Worm (Caenorhabditis elegans) whole organism, midembryonic: ENCODE data around the gene srb-1.

Experiments used
- T22C8.4 ChIP-seq: fragments of 200-800 bp; sonication (Bioruptor generic); IDR thresholded peaks from 2 replicates; pipeline ENCODE4 v1.3.6; 2022; ENCODE audit warnings: missing genetic modification characterization, missing compliant biosample characterization
- cog-1 ChIP-seq: sonication (generic microtip); optimal IDR thresholded peaks from 2 replicates; lab custom pipeline; 2016; ENCODE audit warnings: missing genetic modification characterization, missing compliant biosample characterization
- flt-1 ChIP-seq: fragments of 200-800 bp; sonication (Bioruptor generic); IDR thresholded peaks from 2 replicates; pipeline ENCODE4 v1.3.6; 2022; ENCODE audit warnings: missing genetic modification characterization, missing compliant biosample characterization
- klf-2 ChIP-seq: fragments of 200-800 bp; sonication (Bioruptor generic); conservative IDR thresholded peaks from 2 replicates; pipeline ENCODE4 v1.3.6; 2022; ENCODE audit warnings: missing genetic modification reagents, missing genetic modification characterization, missing compliant biosample characterization
- med-1 ChIP-seq: sonication (generic microtip); optimal IDR thresholded peaks from 2 replicates; lab custom pipeline; 2017; ENCODE audit warnings: missing genetic modification characterization, mild to moderate bottlenecking, missing compliant biosample characterization, antibody characterized with exemption, missing genetic modification reagents; ENCODE audit not compliant: insufficient read depth
- ref-1 ChIP-seq: fragments of 200-800 bp; sonication (Bioruptor generic); conservative IDR thresholded peaks from 2 replicates; pipeline ENCODE4 v1.3.6; 2022; ENCODE audit warnings: missing genetic modification reagents, missing genetic modification characterization, missing compliant biosample characterization
- tab-1 ChIP-seq: fragments of 200-800 bp; sonication (Bioruptor generic); IDR thresholded peaks from 2 replicates; pipeline ENCODE4 v1.3.6; 2022; ENCODE audit warnings: missing genetic modification characterization, missing compliant biosample characterization
- ztf-23 ChIP-seq: fragments of 200-800 bp; sonication (Bioruptor generic); IDR thresholded peaks from 2 replicates; pipeline ENCODE4 v1.3.6; 2022; ENCODE audit warnings: missing genetic modification reagents, missing genetic modification characterization, missing compliant biosample characterization
- ztf-29 ChIP-seq: fragments of 200-800 bp; sonication (Bioruptor generic); IDR thresholded peaks from 2 replicates; pipeline ENCODE4 v1.3.6; 2022; ENCODE audit warnings: missing genetic modification reagents, missing genetic modification characterization, missing compliant biosample characterization

srb-1 gene

DNA sequence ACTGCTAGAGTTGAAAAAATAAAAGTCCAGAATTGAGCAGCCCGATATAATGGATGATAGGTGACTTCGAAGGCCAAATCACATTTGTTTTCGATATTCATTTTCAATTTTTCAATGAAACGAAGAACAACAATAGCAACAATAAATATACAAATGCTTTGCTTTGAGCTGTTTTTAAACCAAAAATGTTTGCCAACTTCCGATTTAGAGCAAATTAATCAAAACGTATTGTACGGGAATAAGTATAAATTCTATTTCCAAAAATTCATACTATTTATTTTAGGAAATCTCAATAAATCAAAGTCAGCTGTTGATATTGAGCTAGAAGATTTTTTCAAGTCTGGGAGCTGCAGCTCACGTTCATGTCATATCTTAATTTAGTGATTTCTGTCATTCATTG is at the start of gene srb-1:
Gene srb-1, minus strand, starts transcription at position 101 of the 400 bp plus-strand sequence.
- TF ChIP-seq flt-1 = no peak
- no peak for TF ChIP-seq med-1
- no peak for TF ChIP-seq klf-2 (GFP tag; lab: Robert Waterston, UW)
- no peak for TF ChIP-seq tab-1 (GFP tag; lab: Robert Waterston, UW)
- no peak for TF ChIP-seq T22C8.4 (GFP tag; lab: Robert Waterston, UW)
- TF ChIP-seq ztf-29 (GFP tag; lab: Robert Waterston, UW) = no peak
- TF ChIP-seq ztf-23 (GFP tag; lab: Robert Waterston, UW) = no peak
- TF ChIP-seq ref-1 (GFP tag; lab: Robert Waterston, UW) = no peak
- TF ChIP-seq cog-1 (tag; lab: Kevin White, UChicago) = no peak

DNA sequence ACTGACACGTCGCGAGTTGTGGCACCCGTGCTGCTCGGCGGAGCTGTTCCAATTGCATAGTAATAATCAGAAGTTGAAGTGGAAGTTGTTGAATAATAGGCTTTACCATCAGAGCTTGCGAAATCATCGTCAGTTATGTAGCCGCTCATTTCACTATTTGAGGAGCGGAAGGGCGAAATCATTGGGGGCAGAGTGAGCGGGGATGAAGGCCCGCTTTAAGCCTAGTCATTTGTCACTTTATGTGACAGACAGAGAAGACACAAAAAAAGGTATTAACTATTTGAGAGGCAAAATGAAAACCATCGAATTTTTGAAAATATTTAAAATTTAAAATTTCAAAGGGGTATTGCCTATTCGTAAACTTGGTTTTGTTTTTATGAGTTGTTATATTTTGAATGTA is 47.5 kb upstream of the srb-1 start:
- no peak for TF ChIP-seq ztf-23 (GFP tag; lab: Robert Waterston, UW)
- no peak for TF ChIP-seq ref-1 (GFP tag; lab: Robert Waterston, UW)
- no peak for TF ChIP-seq med-1
- TF ChIP-seq T22C8.4 (GFP tag; lab: Robert Waterston, UW) = no peak
- TF ChIP-seq klf-2 (GFP tag; lab: Robert Waterston, UW) = no peak
- TF ChIP-seq tab-1 (GFP tag; lab: Robert Waterston, UW) = no peak
- TF ChIP-seq flt-1 = no peak
- no peak for TF ChIP-seq cog-1 (tag; lab: Kevin White, UChicago)
- TF ChIP-seq ztf-29 (GFP tag; lab: Robert Waterston, UW) = no peak

DNA sequence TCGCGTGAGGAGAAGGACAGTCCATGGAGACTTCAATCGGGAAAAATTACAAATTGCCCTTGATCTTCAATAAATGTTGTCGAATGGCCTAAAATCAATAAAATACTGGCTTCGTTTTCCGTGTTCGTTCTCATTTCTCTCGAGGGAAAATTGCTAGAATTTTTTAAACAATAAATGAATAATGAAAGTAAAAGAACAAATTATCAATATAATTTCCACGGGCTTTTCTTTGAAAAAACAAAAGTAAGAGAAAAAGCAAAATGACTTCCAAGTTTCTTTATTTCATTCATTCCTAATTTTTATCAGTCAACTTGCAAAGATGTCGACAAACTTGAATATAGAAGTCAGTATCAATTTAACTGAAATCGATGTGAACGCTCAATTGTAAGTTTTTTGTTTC is 41.8 kb upstream of the srb-1 start, which contains the start of gene C34F11.1:
Gene C34F11.1, plus strand, starts transcription at position 301 of the 400 bp plus-strand sequence.
- no peak for TF ChIP-seq klf-2 (GFP tag; lab: Robert Waterston, UW)

DNA sequence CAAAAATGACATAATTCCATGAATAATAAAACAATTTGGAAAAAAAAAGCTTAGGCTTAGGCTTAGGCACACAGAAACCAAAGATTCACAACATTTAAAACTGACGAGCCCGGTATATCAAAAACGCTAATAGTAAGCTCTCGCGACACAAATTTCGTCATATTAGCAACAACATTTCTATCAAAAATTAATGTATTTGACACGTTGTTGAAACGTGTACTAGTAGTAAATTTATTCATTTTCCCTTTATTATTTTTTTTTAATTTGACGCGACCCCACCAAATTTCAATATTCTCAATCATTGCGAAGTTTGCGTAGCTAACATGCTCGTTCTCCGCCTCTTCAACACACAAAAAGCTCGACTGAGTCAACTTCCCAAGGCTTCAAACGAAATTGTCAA is 41.1 kb upstream of the srb-1 start, which contains the start of gene C34F11.2:
Gene C34F11.2, plus strand, starts transcription at position 301 of the 400 bp plus-strand sequence.
- TF ChIP-seq ztf-29 (GFP tag; lab: Robert Waterston, UW) = no peak
- no peak for TF ChIP-seq cog-1 (tag; lab: Kevin White, UChicago)
- no peak for TF ChIP-seq ref-1 (GFP tag; lab: Robert Waterston, UW)
- no peak for TF ChIP-seq klf-2 (GFP tag; lab: Robert Waterston, UW)

DNA sequence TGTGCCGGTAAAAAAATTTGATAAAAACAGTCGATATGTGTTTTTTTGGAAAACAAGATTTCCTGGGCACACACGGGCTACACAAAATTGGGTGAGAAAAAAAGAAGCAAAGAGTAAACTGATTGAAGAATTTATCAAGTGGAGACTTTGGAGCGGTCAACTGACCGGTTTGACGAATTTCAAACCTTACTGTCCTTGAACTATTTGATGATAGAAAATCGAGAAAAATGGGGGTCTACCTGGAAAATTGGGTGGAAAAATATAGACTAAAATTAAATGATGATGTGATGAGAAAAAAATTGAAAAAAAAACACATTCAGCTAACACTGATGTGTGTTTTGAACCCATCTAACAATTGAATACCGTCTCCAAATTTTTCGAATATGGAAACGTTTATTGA is 40.0 kb upstream of the srb-1 start, which contains the start of gene C34F11.8:
Gene C34F11.8, minus strand, starts transcription at position 135 of the 400 bp plus-strand sequence.
- no peak for TF ChIP-seq klf-2 (GFP tag; lab: Robert Waterston, UW)
- no peak for TF ChIP-seq T22C8.4 (GFP tag; lab: Robert Waterston, UW)
- TF ChIP-seq tab-1 (GFP tag; lab: Robert Waterston, UW) = no peak

DNA sequence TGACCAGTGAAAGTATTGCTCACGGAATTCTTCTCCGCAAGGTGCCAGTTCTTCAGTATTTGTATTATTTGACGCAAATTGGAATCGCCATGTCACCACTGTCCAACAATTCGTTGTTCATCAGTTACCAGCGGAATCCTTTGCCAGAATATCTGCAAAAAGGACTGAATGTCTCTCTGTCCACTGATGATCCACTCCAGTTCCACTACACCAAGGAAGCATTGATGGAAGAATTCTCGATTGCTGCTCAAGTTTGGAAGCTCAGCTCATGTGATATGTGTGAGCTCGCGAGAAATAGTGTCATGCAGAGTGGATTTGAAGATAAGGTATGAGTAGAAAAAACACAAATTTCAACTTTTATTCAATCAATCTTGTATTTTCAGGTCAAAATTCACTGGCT is 38.3 kb upstream of the srb-1 start:
- TF ChIP-seq ztf-29 (GFP tag; lab: Robert Waterston, UW) = no peak
- TF ChIP-seq tab-1 (GFP tag; lab: Robert Waterston, UW) = no peak
- TF ChIP-seq ref-1 (GFP tag; lab: Robert Waterston, UW) = no peak
- TF ChIP-seq klf-2 (GFP tag; lab: Robert Waterston, UW) = no peak
- no peak for TF ChIP-seq flt-1
- no peak for TF ChIP-seq med-1
- TF ChIP-seq T22C8.4 (GFP tag; lab: Robert Waterston, UW) = no peak
- no peak for TF ChIP-seq ztf-23 (GFP tag; lab: Robert Waterston, UW)
- TF ChIP-seq cog-1 (tag; lab: Kevin White, UChicago) = no peak

DNA sequence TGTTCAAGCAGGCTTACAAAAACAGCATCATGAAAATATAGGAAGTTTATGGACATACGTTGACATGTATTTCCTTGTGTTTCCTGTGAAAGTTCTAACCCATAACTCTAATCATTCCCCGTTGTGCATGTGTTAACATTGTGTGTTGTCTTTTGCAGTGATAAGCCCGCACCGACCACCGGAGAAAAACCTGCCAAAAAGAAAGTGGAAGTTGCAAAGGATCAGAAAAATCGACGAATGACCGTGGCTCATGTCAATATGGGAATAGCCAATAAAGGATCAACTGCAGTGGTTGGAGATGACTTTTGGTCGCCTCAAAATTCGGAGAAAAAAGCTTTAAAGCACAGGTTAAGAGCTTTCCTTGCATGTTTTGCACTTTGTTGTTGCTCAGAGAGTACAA is 34.5 kb upstream of the srb-1 start:
- TF ChIP-seq ztf-23 (GFP tag; lab: Robert Waterston, UW) = no peak

DNA sequence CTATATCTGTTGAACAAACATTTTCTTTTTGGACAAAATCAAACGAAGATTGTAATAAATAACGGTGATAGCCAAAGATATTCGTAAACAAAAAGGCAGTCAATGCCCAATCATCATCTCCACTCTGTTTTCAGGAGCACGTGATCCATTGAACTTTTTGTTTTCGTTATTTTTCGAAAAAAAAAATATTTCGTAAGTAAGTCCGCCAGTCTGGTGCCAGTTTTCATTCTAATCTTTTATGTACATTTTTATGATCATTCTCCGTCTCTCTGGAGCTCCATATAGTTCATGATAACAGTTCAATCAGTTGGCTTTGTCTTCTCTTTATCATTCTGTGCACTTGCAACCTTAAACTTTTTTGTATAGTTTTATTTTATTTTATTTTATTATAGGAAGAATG is 32.1 kb upstream of the srb-1 start, which contains the start of gene ampd-1:
Gene ampd-1, plus strand, starts transcription at position 393 of the 400 bp plus-strand sequence.
- TF ChIP-seq med-1 (no peak), tab-1 (GFP tag; lab: Robert Waterston, UW) (no peak), ztf-23 (GFP tag; lab: Robert Waterston, UW) (no peak), ref-1 (GFP tag; lab: Robert Waterston, UW) (no peak), cog-1 (tag; lab: Kevin White, UChicago) (no peak), T22C8.4 (GFP tag; lab: Robert Waterston, UW) (no peak), klf-2 (GFP tag; lab: Robert Waterston, UW) (no peak), flt-1 (no peak), ztf-29 (GFP tag; lab: Robert Waterston, UW) (no peak)

DNA sequence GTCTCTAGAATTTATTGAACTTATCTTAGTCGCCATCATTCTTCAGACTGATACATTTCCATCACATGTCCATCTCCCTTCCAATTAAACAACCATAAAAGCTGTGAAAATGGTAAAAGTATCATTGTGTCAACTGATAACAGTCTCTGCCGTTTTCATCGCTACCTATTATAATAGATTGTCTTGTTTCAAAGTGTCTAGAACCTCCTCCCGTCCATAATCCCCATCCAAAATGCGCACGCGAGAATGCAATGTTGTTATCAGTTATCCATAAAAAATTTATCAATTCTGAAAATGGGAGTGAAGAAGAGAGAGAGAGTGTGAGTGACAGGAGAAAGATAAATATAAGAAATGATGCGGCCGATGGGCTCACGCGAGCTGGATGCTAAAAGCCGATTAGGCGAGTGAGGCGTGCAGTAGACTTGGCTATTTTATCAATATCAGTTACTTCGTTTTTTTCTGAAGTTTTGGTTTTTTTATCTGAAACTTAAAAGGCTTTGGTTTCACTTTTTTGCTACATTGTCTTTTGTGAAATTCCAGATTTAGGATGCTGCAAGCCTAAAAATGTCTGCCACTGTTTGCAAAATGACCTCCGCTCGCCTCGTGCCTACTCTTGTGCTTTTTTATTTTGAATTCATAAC is 31.2 kb upstream of the srb-1 start:
- TF ChIP-seq ztf-23 (GFP tag; lab: Robert Waterston, UW) = no peak
- TF ChIP-seq flt-1 = no peak
- no peak for TF ChIP-seq cog-1 (tag; lab: Kevin White, UChicago)
- no peak for TF ChIP-seq ref-1 (GFP tag; lab: Robert Waterston, UW)
- no peak for TF ChIP-seq klf-2 (GFP tag; lab: Robert Waterston, UW)
- no peak for TF ChIP-seq ztf-29 (GFP tag; lab: Robert Waterston, UW)

DNA sequence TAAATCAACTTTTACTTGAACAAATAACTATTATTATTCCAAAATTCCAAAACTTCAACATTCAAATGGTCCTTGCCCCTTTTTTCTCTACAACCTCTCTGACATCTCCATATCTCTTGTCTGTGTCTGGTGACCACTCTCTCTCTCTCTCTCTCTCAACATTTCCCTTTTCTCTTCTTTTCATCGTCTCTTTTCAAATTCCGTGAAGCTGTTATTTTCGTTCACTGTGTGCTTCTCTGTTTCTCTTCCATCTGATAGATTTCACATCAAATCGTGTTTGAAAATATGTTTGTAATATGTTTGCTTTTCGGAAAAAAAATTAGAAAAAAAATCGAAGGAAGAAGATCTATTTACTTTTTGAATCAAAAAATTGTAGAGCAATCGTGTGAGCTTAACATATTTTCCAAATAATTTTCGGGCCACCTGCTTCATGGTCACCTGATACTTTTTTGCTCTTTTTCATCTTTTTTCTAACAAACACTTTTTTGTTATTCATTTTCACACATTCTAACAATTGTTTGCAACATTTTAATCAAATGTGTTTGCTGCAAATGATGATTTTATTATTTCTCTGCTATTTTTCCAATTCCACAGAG is 30.3 kb upstream of the srb-1 start:
- TF ChIP-seq T22C8.4 (GFP tag; lab: Robert Waterston, UW) (no peak), flt-1 (no peak), klf-2 (GFP tag; lab: Robert Waterston, UW) (no peak), ztf-23 (GFP tag; lab: Robert Waterston, UW) (no peak), cog-1 (tag; lab: Kevin White, UChicago) (no peak), tab-1 (GFP tag; lab: Robert Waterston, UW) (no peak), med-1 (no peak), ref-1 (GFP tag; lab: Robert Waterston, UW) (no peak), ztf-29 (GFP tag; lab: Robert Waterston, UW) (no peak)
